Worm (Caenorhabditis elegans) whole organism, late embryonic: Measurements from ENCODE around the gene F59A1.6.

Experiments
- elt-2 ChIP-seq: sonication (generic microtip); optimal IDR thresholded peaks from 2 replicates; lab custom pipeline; 2016; ENCODE audit warnings: missing genetic modification reagents, missing genetic modification characterization, missing compliant biosample characterization
- fkh-10 ChIP-seq: fragments of 150-350 bp; optimal IDR thresholded peaks from 2 replicates; lab custom pipeline; 2014; ENCODE audit warnings: missing biosample characterization, missing genetic modification reagents, missing genetic modification characterization
- mec-3 ChIP-seq: sonication (generic microtip); optimal IDR thresholded peaks from 2 replicates; lab custom pipeline; 2016; ENCODE audit warnings: borderline replicate concordance, missing genetic modification characterization, missing compliant biosample characterization
- nhr-11 ChIP-seq: fragments of 150-350 bp; optimal IDR thresholded peaks from 2 replicates; lab custom pipeline; 2014; ENCODE audit warnings: missing biosample characterization, missing genetic modification characterization
- sox-4 ChIP-seq: sonication (generic microtip); optimal IDR thresholded peaks from 2 replicates; lab custom pipeline; 2017; ENCODE audit warnings: mild to moderate bottlenecking, missing genetic modification characterization, inconsistent platforms, missing compliant biosample characterization
- syd-9 ChIP-seq: sonication (generic microtip); optimal IDR thresholded peaks from 2 replicates; lab custom pipeline; 2016; ENCODE audit warnings: mild to moderate bottlenecking, missing genetic modification characterization, moderate library complexity, missing compliant biosample characterization

ce11 chrV:17732516-17732915, 47.6 kb downstream of the F59A1.6 start, which contains the start of gene twk-42:
- TF ChIP-seq fkh-10 = no peak
- TF ChIP-seq sox-4 (tag; lab: Kevin White, UChicago) = no peak
- no peak for TF ChIP-seq syd-9 (tag; lab: Kevin White, UChicago)
- TF ChIP-seq nhr-11 (tag; lab: Kevin White, UChicago) = no peak
- TF ChIP-seq elt-2 (tag; lab: Kevin White, UChicago) = no peak
- TF ChIP-seq mec-3 (tag; lab: Kevin White, UChicago) = no peak
